Worm (Caenorhabditis elegans): ENCODE data around the gene clec-142.

Gene clec-142

ce11 chrII:8267679-8268078 is 10.8 kb upstream of the clec-142 start:
- peak; percentile 37 for TF ChIP-seq blmp-1 (tag; optimal IDR thresholded peaks at IDR 0.05)
- TF ChIP-seq fkh-8 (tag; optimal IDR thresholded peaks at IDR 0.05), result no peak
- TF ChIP-seq nhr-85 (tag), result peak; percentile 13
- TF ChIP-seq lin-35 (GFP tag; optimal IDR thresholded peaks at IDR 0.05), result peak in 1 of 2 experiments; percentile 1
- TF ChIP-seq grh-1 (GFP tag; IDR thresholded peaks at IDR 0.05), result peak; percentile 37; the same call in 1 of the 2 replicates
- TF ChIP-seq alr-1 (tag; optimal IDR thresholded peaks at IDR 0.05; ENCODE audit: borderline replicate concordance), result no peak
- no peak for TF ChIP-seq unc-30 (tag; optimal IDR thresholded peaks at IDR 0.05)
- TF ChIP-seq lsy-2 (tag; optimal IDR thresholded peaks at IDR 0.05), result no peak

- no peak for TF ChIP-seq unc-130 (tag; optimal IDR thresholded peaks at IDR 0.05)
- TF ChIP-seq isw-1 (GFP tag; IDR thresholded peaks at IDR 0.05), result no peak
- TF ChIP-seq elt-3 (tag; optimal IDR thresholded peaks at IDR 0.05), result no peak
- TF ChIP-seq ets-5 (GFP tag; IDR thresholded peaks at IDR 0.05), result no peak
- TF ChIP-seq aha-1 (tag; optimal IDR thresholded peaks at IDR 0.05), result no peak
- no peak for TF ChIP-seq vab-15 (tag; optimal IDR thresholded peaks at IDR 0.05)
- TF ChIP-seq dpl-1 (GFP tag; optimal IDR thresholded peaks at IDR 0.05), result no peak
- TF ChIP-seq rnt-1 (tag; optimal IDR thresholded peaks at IDR 0.05), result no peak
Measured at ce11 chrII:8269351-8269750, 9.1 kb upstream of the clec-142 start, which contains the start of gene K01C8.2. TSS of gene K01C8.2 (minus strand) at chrII:8269451.

- TF ChIP-seq elt-2 (tag; optimal IDR thresholded peaks at IDR 0.05), result peak; percentile 20
- no peak for TF ChIP-seq efl-1 (optimal IDR thresholded peaks at IDR 0.05)
- peak in 1 of 2 experiments; percentile 66 for TF ChIP-seq efl-1 (GFP tag; optimal IDR thresholded peaks at IDR 0.05 in 1 of 2)
- TF ChIP-seq nhr-11 (tag; optimal IDR thresholded peaks at IDR 0.05), result no peak
Measured at ce11 chrII:8269855-8270647, 8.4 kb upstream of the clec-142 start, which contains the start of gene tdc-1. TSS of gene tdc-1 (plus strand) at chrII:8270597.

ce11 chrII:8273060-8273459 is 5.4 kb upstream of the clec-142 start:
- no peak for TF ChIP-seq ceh-8 (GFP tag; optimal IDR thresholded peaks at IDR 0.05)
- no peak for TF ChIP-seq nhr-19 (GFP tag; conservative IDR thresholded peaks at IDR 0.05)
- no peak for TF ChIP-seq mep-1 (tag; optimal IDR thresholded peaks at IDR 0.05)
- TF ChIP-seq alr-1 (tag; optimal IDR thresholded peaks at IDR 0.05; ENCODE audit: borderline replicate concordance), result no peak
- no peak for TF ChIP-seq ama-1 (optimal IDR thresholded peaks at IDR 0.05)
- TF ChIP-seq C34B4.2 (tag; optimal IDR thresholded peaks at IDR 0.05), result no peak
- no peak for TF ChIP-seq dsc-1 (tag; optimal IDR thresholded peaks at IDR 0.05)
- TF ChIP-seq blmp-1 (tag; optimal IDR thresholded peaks at IDR 0.05), result no peak
- no peak for TF ChIP-seq lin-35 (GFP tag; optimal IDR thresholded peaks at IDR 0.05)
- no peak for TF ChIP-seq unc-130 (tag; optimal IDR thresholded peaks at IDR 0.05)

- TF ChIP-seq tbx-2 (tag; optimal IDR thresholded peaks at IDR 0.05) (peak; percentile 4), ztf-11 (tag; optimal IDR thresholded peaks at IDR 0.05) (no peak), nhr-237 (tag; optimal IDR thresholded peaks at IDR 0.05) (no peak), hlh-17 (GFP tag; optimal IDR thresholded peaks at IDR 0.05; ENCODE audit: borderline replicate concordance) (no peak), sptf-1 (tag; optimal IDR thresholded peaks at IDR 0.05) (no peak), skn-1 (tag; optimal IDR thresholded peaks at IDR 0.05) (peak; percentile 39), ets-5 (GFP tag; IDR thresholded peaks at IDR 0.05) (no peak), aha-1 (tag; optimal IDR thresholded peaks at IDR 0.05) (no peak), fkh-4 (tag; optimal IDR thresholded peaks at IDR 0.05; ENCODE audit: borderline replicate concordance) (no peak), zip-4 (GFP tag; optimal IDR thresholded peaks at IDR 0.05) (no peak), lir-3 (tag; optimal IDR thresholded peaks at IDR 0.05; ENCODE audit: poor library complexity) (no peak), ceh-88 (GFP tag; IDR thresholded peaks at IDR 0.05) (no peak), jun-1 (tag; optimal IDR thresholded peaks at IDR 0.05) (no peak), C34B4.2 (tag; optimal IDR thresholded peaks at IDR 0.05) (no peak), lin-35 (GFP tag; optimal IDR thresholded peaks at IDR 0.05) (peak; percentile 91 to 96), isw-1 (GFP tag; IDR thresholded peaks at IDR 0.05) (no peak), ztf-4 (tag; optimal IDR thresholded peaks at IDR 0.05) (no peak), aly-2 (tag; optimal IDR thresholded peaks at IDR 0.05) (no peak), C16A3.4 (tag; optimal IDR thresholded peaks at IDR 0.05) (no peak), fkh-8 (tag; optimal IDR thresholded peaks at IDR 0.05) (no peak), egl-27 (tag; optimal IDR thresholded peaks at IDR 0.05) (no peak), tlp-1 (tag; optimal IDR thresholded peaks at IDR 0.05) (no peak), xbp-1 (tag; optimal IDR thresholded peaks at IDR 0.05) (peak; percentile 13), mep-1 (tag; optimal IDR thresholded peaks at IDR 0.05) (no peak), blmp-1 (tag; optimal IDR thresholded peaks at IDR 0.05) (peak; percentile 55)
Measured at ce11 chrII:8276057-8276456, 2.4 kb upstream of the clec-142 start, which contains the start of the genes gei-14 and slc-25A32. TSS of gene gei-14 (minus strand) at chrII:8276231. TSS of gene slc-25A32 (plus strand) at chrII:8276298.
